Worm (Caenorhabditis elegans): ENCODE results near the gene F45E1.4.

F45E1.4 gene

DNA sequence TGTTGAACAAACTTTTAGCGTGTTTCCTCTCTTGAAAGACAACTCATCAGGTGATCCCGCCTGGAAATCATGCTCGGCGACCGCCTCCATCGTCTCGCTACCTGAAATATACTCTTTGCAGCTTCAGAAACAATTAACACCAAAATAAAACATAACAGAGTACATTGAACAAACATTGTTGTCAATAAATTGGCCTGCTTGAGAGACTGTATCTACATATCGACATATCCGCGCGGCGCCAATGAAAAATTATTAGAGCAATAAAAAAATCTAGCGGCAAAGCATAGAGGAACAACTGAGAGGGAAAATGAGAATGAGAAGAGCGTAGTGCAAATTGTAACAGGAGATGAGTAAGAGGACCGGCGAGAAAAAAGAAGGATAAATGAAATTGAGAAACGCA is 24.2 kb upstream of the F45E1.4 start, which contains the start of gene sem-5:
TSS of gene sem-5 (minus strand) at position 101 of the 400 bp plus-strand sequence.
- TF ChIP-seq egl-27 (tag; optimal IDR thresholded peaks at IDR 0.05), result no peak
- TF ChIP-seq nhr-77 (tag; optimal IDR thresholded peaks at IDR 0.05), result no peak
- TF ChIP-seq ztf-4 (tag; optimal IDR thresholded peaks at IDR 0.05), result no peak
- no peak for TF ChIP-seq elt-1 (tag; optimal IDR thresholded peaks at IDR 0.05)
- TF ChIP-seq unc-39 (tag; optimal IDR thresholded peaks at IDR 0.05), result no peak
- TF ChIP-seq mdl-1 (tag; optimal IDR thresholded peaks at IDR 0.05), result no peak
- no peak for TF ChIP-seq mbf-1 (tag; optimal IDR thresholded peaks at IDR 0.05)
- TF ChIP-seq aly-2 (tag; optimal IDR thresholded peaks at IDR 0.05), result no peak
- no peak for TF ChIP-seq sma-9 (GFP tag; optimal IDR thresholded peaks at IDR 0.05)
- TF ChIP-seq sma-9 (tag; optimal IDR thresholded peaks at IDR 0.05), result no peak
- TF ChIP-seq fos-1 (tag; optimal IDR thresholded peaks at IDR 0.05), result no peak
- TF ChIP-seq snpc-4 (tag; optimal IDR thresholded peaks at IDR 0.05), result no peak
- TF ChIP-seq R02D3.7 (tag; optimal IDR thresholded peaks at IDR 0.05), result no peak
- no peak for TF ChIP-seq C34F6.9 (tag; optimal IDR thresholded peaks at IDR 0.05)
- TF ChIP-seq ztf-1 (GFP tag; conservative IDR thresholded peaks at IDR 0.05), result no peak
- TF ChIP-seq gmeb-1 (tag; optimal IDR thresholded peaks at IDR 0.05), result no peak
- no peak for TF ChIP-seq blmp-1 (tag; optimal IDR thresholded peaks at IDR 0.05; ENCODE audit: insufficient read depth)
- TF ChIP-seq lin-11 (tag; optimal IDR thresholded peaks at IDR 0.05), result no peak
- no peak for TF ChIP-seq nhr-237 (tag; optimal IDR thresholded peaks at IDR 0.05)

- TF ChIP-seq ZK546.5 (tag; optimal IDR thresholded peaks at IDR 0.05) (no peak), lin-11 (tag; optimal IDR thresholded peaks at IDR 0.05) (no peak), nhr-6 (tag; optimal IDR thresholded peaks at IDR 0.05) (no peak), egl-27 (tag; optimal IDR thresholded peaks at IDR 0.05) (peak; percentile 2), C34F6.9 (tag; optimal IDR thresholded peaks at IDR 0.05) (peak; percentile 34), lsy-2 (tag; optimal IDR thresholded peaks at IDR 0.05) (peak in 1 of 2 experiments; percentile 40), alr-1 (tag; optimal IDR thresholded peaks at IDR 0.05) (no peak), ztf-1 (GFP tag; conservative IDR thresholded peaks at IDR 0.05) (no peak), ztf-11 (tag; optimal IDR thresholded peaks at IDR 0.05) (no peak), sma-9 (GFP tag; optimal IDR thresholded peaks at IDR 0.05) (peak; percentile 78), sma-9 (tag; optimal IDR thresholded peaks at IDR 0.05) (no peak), crh-2 (tag; optimal IDR thresholded peaks at IDR 0.05) (peak; percentile 74), blmp-1 (tag; optimal IDR thresholded peaks at IDR 0.05; ENCODE audit: insufficient read depth) (no peak), mbf-1 (tag; optimal IDR thresholded peaks at IDR 0.05) (no peak), nhr-25 (tag; optimal IDR thresholded peaks at IDR 0.05) (peak; percentile 46), Y55F3AM.14 (GFP tag; optimal IDR thresholded peaks at IDR 0.05) (peak; percentile 18), mdl-1 (tag; optimal IDR thresholded peaks at IDR 0.05) (peak in 1 of 2 experiments; percentile 34), sem-4 (tag; optimal IDR thresholded peaks at IDR 0.05) (no peak), dmd-4 (tag; optimal IDR thresholded peaks at IDR 0.05) (no peak), nhr-12 (tag; optimal IDR thresholded peaks at IDR 0.05) (no peak), gmeb-1 (tag; optimal IDR thresholded peaks at IDR 0.05) (peak; percentile 28), elt-3 (tag; optimal IDR thresholded peaks at IDR 0.05) (no peak), F13H6.1 (tag; optimal IDR thresholded peaks at IDR 0.05) (peak; percentile 82), fos-1 (tag; optimal IDR thresholded peaks at IDR 0.05) (peak; percentile 91), unc-39 (tag; optimal IDR thresholded peaks at IDR 0.05) (no peak), ceh-82 (tag; optimal IDR thresholded peaks at IDR 0.05) (no peak), zag-1 (tag; optimal IDR thresholded peaks at IDR 0.05) (no peak), ztf-4 (tag; optimal IDR thresholded peaks at IDR 0.05) (no peak), nhr-77 (tag; optimal IDR thresholded peaks at IDR 0.05) (no peak), lin-13 (GFP tag; optimal IDR thresholded peaks at IDR 0.05) (no peak), sma-3 (GFP tag; optimal IDR thresholded peaks at IDR 0.05) (peak; percentile 25), lin-39 (tag; optimal IDR thresholded peaks at IDR 0.05) (no peak), aly-2 (tag; optimal IDR thresholded peaks at IDR 0.05) (no peak), nhr-10 (tag; optimal IDR thresholded peaks at IDR 0.05) (peak; percentile 47), nhr-23 (tag; optimal IDR thresholded peaks at IDR 0.05) (no peak), skn-1 (tag; optimal IDR thresholded peaks at IDR 0.05) (peak; percentile 46), nhr-11 (tag; optimal IDR thresholded peaks at IDR 0.05) (no peak), nhr-21 (tag; optimal IDR thresholded peaks at IDR 0.05) (peak; percentile 49), nhr-129 (tag; optimal IDR thresholded peaks at IDR 0.05) (peak; percentile 73), elt-1 (tag; optimal IDR thresholded peaks at IDR 0.05) (no peak), R02D3.7 (tag; optimal IDR thresholded peaks at IDR 0.05) (no peak), ama-1 (optimal IDR thresholded peaks at IDR 0.05) (no peak), mab-5 (tag; optimal IDR thresholded peaks at IDR 0.05) (no peak), snpc-4 (tag; optimal IDR thresholded peaks at IDR 0.05) (no peak), unc-55 (GFP tag; optimal IDR thresholded peaks at IDR 0.05) (peak; percentile 45), nhr-237 (tag; optimal IDR thresholded peaks at IDR 0.05) (no peak), ceh-16 (tag; optimal IDR thresholded peaks at IDR 0.05) (no peak), peb-1 (tag; optimal IDR thresholded peaks at IDR 0.05) (no peak), unc-62 (GFP tag; optimal IDR thresholded peaks at IDR 0.05) (no peak)
Measured at ce11 chrX:7962056-7962485, 23.7 kb upstream of the F45E1.4 start.
